Worm (Caenorhabditis elegans): ENCODE data around the gene sru-30.

sru-30 gene

ce11 chrV:9789657-9790261 is 23.9 kb upstream of the sru-30 start, which contains the start of gene ztf-7 (continued):
- peak; percentile 92 for TF ChIP-seq mab-9 (GFP tag; IDR thresholded peaks at IDR 0.05)
- peak; percentile 69 for TF ChIP-seq F16B12.6 (tag; optimal IDR thresholded peaks at IDR 0.05)
- TF ChIP-seq mdl-1 (tag; optimal IDR thresholded peaks at IDR 0.05): peak; percentile 59 to 100
- TF ChIP-seq egl-13 (tag; optimal IDR thresholded peaks at IDR 0.05): peak; percentile 95
- TF ChIP-seq snpc-4 (tag; optimal IDR thresholded peaks at IDR 0.05): peak; percentile 95
- no peak for TF ChIP-seq tlp-1 (tag; optimal IDR thresholded peaks at IDR 0.05)
- peak; percentile 99 for TF ChIP-seq mep-1 (tag; optimal IDR thresholded peaks at IDR 0.05)
- TF ChIP-seq nhr-71 (tag; optimal IDR thresholded peaks at IDR 0.05): peak; percentile 100
- TF ChIP-seq dpl-1 (GFP tag; optimal IDR thresholded peaks at IDR 0.05): peak; percentile 85 to 89 (median 87)
- TF ChIP-seq unc-86 (tag; optimal IDR thresholded peaks at IDR 0.05): peak; percentile 97
- TF ChIP-seq nhr-20 (tag; optimal IDR thresholded peaks at IDR 0.05): peak; percentile 100
- TF ChIP-seq lin-15B (tag; optimal IDR thresholded peaks at IDR 0.05): peak; percentile 75
- peak; percentile 85 for TF ChIP-seq C04F5.9 (tag; optimal IDR thresholded peaks at IDR 0.05)
- TF ChIP-seq unc-98 (GFP tag; IDR thresholded peaks at IDR 0.05): peak; percentile 87
- TF ChIP-seq hlh-4 (tag; optimal IDR thresholded peaks at IDR 0.05): no peak
- TF ChIP-seq jun-1 (tag; optimal IDR thresholded peaks at IDR 0.05): peak; percentile 93
- TF ChIP-seq unc-62 (GFP tag; optimal IDR thresholded peaks at IDR 0.05): no peak
- peak; percentile 88 for TF ChIP-seq blmp-1 (tag; optimal IDR thresholded peaks at IDR 0.05)
- peak; percentile 82 for TF ChIP-seq zip-4 (GFP tag; optimal IDR thresholded peaks at IDR 0.05)
- TF ChIP-seq nhr-12 (tag; optimal IDR thresholded peaks at IDR 0.05): no peak
- peak; percentile 55 for TF ChIP-seq pag-3 (tag; optimal IDR thresholded peaks at IDR 0.05; ENCODE audit: borderline replicate concordance, insufficient read depth)
- TF ChIP-seq C16A3.4 (tag; optimal IDR thresholded peaks at IDR 0.05): peak; percentile 97
- peak; percentile 99 for TF ChIP-seq tbx-2 (tag; optimal IDR thresholded peaks at IDR 0.05)
- peak; percentile 77 for TF ChIP-seq vab-15 (tag; optimal IDR thresholded peaks at IDR 0.05)
- TF ChIP-seq lin-39 (tag; optimal IDR thresholded peaks at IDR 0.05): peak; percentile 96
- TF ChIP-seq xbp-1 (tag; optimal IDR thresholded peaks at IDR 0.05): peak; percentile 98
- TF ChIP-seq ceh-63 (GFP tag; optimal IDR thresholded peaks at IDR 0.05): no peak
- peak; percentile 62 for TF ChIP-seq aly-2 (tag; optimal IDR thresholded peaks at IDR 0.05)
- TF ChIP-seq elt-3 (tag; optimal IDR thresholded peaks at IDR 0.05): peak in 3 of 6 experiments; percentile 41 to 97 (median 85)
- TF ChIP-seq fkh-10 (GFP tag; optimal IDR thresholded peaks at IDR 0.05): peak; percentile 71
- peak; percentile 86 for TF ChIP-seq lir-3 (tag; optimal IDR thresholded peaks at IDR 0.05; ENCODE audit: poor library complexity)
- no peak for TF ChIP-seq ets-5 (GFP tag; IDR thresholded peaks at IDR 0.05)
- peak; percentile 99 for TF ChIP-seq nhr-47 (tag; optimal IDR thresholded peaks at IDR 0.05)
- no peak for TF ChIP-seq hlh-17 (GFP tag; optimal IDR thresholded peaks at IDR 0.05; ENCODE audit: borderline replicate concordance)
- peak; percentile 97 for TF ChIP-seq irx-1 (tag; optimal IDR thresholded peaks at IDR 0.05)
- TF ChIP-seq nhr-237 (tag; optimal IDR thresholded peaks at IDR 0.05): peak; percentile 74
- no peak for TF ChIP-seq zag-1 (tag; optimal IDR thresholded peaks at IDR 0.05)
- TF ChIP-seq lin-13 (GFP tag; optimal IDR thresholded peaks at IDR 0.05): peak; percentile 97
- peak in 1 of 2 experiments; percentile 87 for TF ChIP-seq ztf-11 (tag; optimal IDR thresholded peaks at IDR 0.05)
- TF ChIP-seq nhr-77 (tag; optimal IDR thresholded peaks at IDR 0.05): peak; percentile 81
- TF ChIP-seq nhr-76 (tag; optimal IDR thresholded peaks at IDR 0.05): no peak
- peak; percentile 94 for TF ChIP-seq ceh-88 (GFP tag; IDR thresholded peaks at IDR 0.05)
- TF ChIP-seq ama-1 (optimal IDR thresholded peaks at IDR 0.05): peak; percentile 72
- peak; percentile 98 for TF ChIP-seq nhr-90 (tag; optimal IDR thresholded peaks at IDR 0.05; ENCODE audit: poor library complexity)
- peak; percentile 61 for TF ChIP-seq C34B4.2 (tag; optimal IDR thresholded peaks at IDR 0.05)
- TF ChIP-seq nhr-11 (tag; optimal IDR thresholded peaks at IDR 0.05): peak; percentile 93
- peak; percentile 90 for TF ChIP-seq skn-1 (tag; optimal IDR thresholded peaks at IDR 0.05)
- TF ChIP-seq efl-1 (optimal IDR thresholded peaks at IDR 0.05): peak; percentile 91 to 93
- peak; percentile 83 to 99 for TF ChIP-seq efl-1 (GFP tag; optimal IDR thresholded peaks at IDR 0.05 in 1 of 2)
- peak; percentile 96 for TF ChIP-seq isw-1 (GFP tag; IDR thresholded peaks at IDR 0.05)
- TF ChIP-seq fkh-4 (tag; optimal IDR thresholded peaks at IDR 0.05; ENCODE audit: borderline replicate concordance): peak; percentile 58
- peak; percentile 96 for TF ChIP-seq pax-3 (tag; optimal IDR thresholded peaks at IDR 0.05)
